Fruit fly (Drosophila melanogaster) whole organism, embryonic: ENCODE results near the gene Srpk79D.

Experiments
- CG12659 ChIP-seq: fragments of 200-800 bp; sonication (Bioruptor generic); optimal IDR thresholded peaks from 3 replicates; lab custom pipeline; 2017; ENCODE audit warnings: mild to moderate bottlenecking, missing biosample characterization, missing genetic modification reagents, missing genetic modification characterization
- CG13424 ChIP-seq: fragments of 200-800 bp; sonication (Bioruptor generic); optimal IDR thresholded peaks from 2 replicates; lab custom pipeline; 2019; ENCODE audit warnings: missing biosample characterization, mild to moderate bottlenecking, missing genetic modification characterization, moderate library complexity
- CG13624 ChIP-seq: fragments of 200-800 bp; sonication (Bioruptor generic); optimal IDR thresholded peaks from 2 replicates; lab custom pipeline; 2016; ENCODE audit warnings: missing biosample characterization, missing genetic modification characterization
- CG17385 ChIP-seq: fragments of 200-800 bp; sonication (Bioruptor generic); optimal IDR thresholded peaks from 3 replicates; lab custom pipeline; 2018; ENCODE audit warnings: missing biosample characterization, mild to moderate bottlenecking, missing genetic modification characterization
- CG1792 ChIP-seq: fragments of 200-800 bp; sonication (Bioruptor generic); optimal IDR thresholded peaks from 2 replicates; lab custom pipeline; 2016; ENCODE audit warnings: missing biosample characterization, missing genetic modification characterization
- CG18476 ChIP-seq: fragments of 200-800 bp; sonication (Bioruptor generic); optimal IDR thresholded peaks from 2 replicates; lab custom pipeline; 2016; ENCODE audit warnings: missing biosample characterization, mild to moderate bottlenecking, missing genetic modification characterization
- CG2116 ChIP-seq: fragments of 200-800 bp; sonication (Bioruptor generic); optimal IDR thresholded peaks from 3 replicates; lab custom pipeline; 2018; ENCODE audit warnings: missing biosample characterization, mild to moderate bottlenecking, missing genetic modification characterization
- CG30020 ChIP-seq: fragments of 200-800 bp; optimal IDR thresholded peaks from 2 replicates; lab custom pipeline; 2019; ENCODE audit warnings: missing biosample characterization, mild to moderate bottlenecking, missing genetic modification characterization, moderate library complexity
- CG31388 ChIP-seq: fragments of 200-800 bp; sonication (Bioruptor generic); optimal IDR thresholded peaks from 2 replicates; lab custom pipeline; 2016; ENCODE audit warnings: missing biosample characterization, missing genetic modification characterization
- CG4282 ChIP-seq: fragments of 200-800 bp; sonication (Bioruptor generic); optimal IDR thresholded peaks from 2 replicates; lab custom pipeline; 2016; ENCODE audit warnings: missing biosample characterization, missing genetic modification characterization
- CG43689 ChIP-seq: fragments of 200-800 bp; sonication (Bioruptor generic); IDR thresholded peaks from 2 replicates; pipeline ENCODE4 v1.3.6; 2022; ENCODE audit warnings: missing biosample characterization, missing genetic modification characterization
- CG5245 ChIP-seq: fragments of 200-800 bp; sonication (Bioruptor generic); optimal IDR thresholded peaks from 3 replicates; lab custom pipeline; 2016; ENCODE audit warnings: missing biosample characterization, missing genetic modification characterization
- CG6683 ChIP-seq: fragments of 200-800 bp; sonication (Bioruptor generic); optimal IDR thresholded peaks from 2 replicates; lab custom pipeline; 2017; ENCODE audit warnings: missing biosample characterization, mild to moderate bottlenecking, missing genetic modification characterization, missing genetic modification reagents
- CG7372 ChIP-seq: fragments of 200-800 bp; sonication (Bioruptor generic); IDR thresholded peaks from 2 replicates; pipeline ENCODE4 v1.3.6; 2022; ENCODE audit warnings: missing biosample characterization, missing genetic modification characterization
- CG7745 ChIP-seq: fragments of 200-800 bp; sonication (Bioruptor generic); optimal IDR thresholded peaks from 2 replicates; lab custom pipeline; 2018; ENCODE audit warnings: missing biosample characterization, mild to moderate bottlenecking, missing genetic modification characterization, moderate library complexity
- CG7928 ChIP-seq: fragments of 200-800 bp; sonication (Bioruptor generic); optimal IDR thresholded peaks from 2 replicates; lab custom pipeline; 2017; ENCODE audit warnings: missing biosample characterization, mild to moderate bottlenecking, missing genetic modification characterization
- CG7963 ChIP-seq: fragments of 200-800 bp; sonication (Bioruptor generic); IDR thresholded peaks from 3 replicates; pipeline ENCODE4 v1.3.6; 2022; ENCODE audit warnings: missing biosample characterization, missing genetic modification characterization; ENCODE audit not compliant: partially characterized antibody
- CG9876 ChIP-seq: fragments of 200-800 bp; sonication (Bioruptor generic); optimal IDR thresholded peaks from 2 replicates; lab custom pipeline; 2016; ENCODE audit warnings: missing biosample characterization, missing genetic modification characterization
- CTCF ChIP-seq: fragments of 200-800 bp; sonication (Bioruptor generic); optimal IDR thresholded peaks from 2 replicates; lab custom pipeline; 2017; ENCODE audit warnings: missing biosample characterization, mild to moderate bottlenecking, missing genetic modification characterization, moderate library complexity
- D19B ChIP-seq: fragments of 200-800 bp; sonication (Bioruptor generic); optimal IDR thresholded peaks from 2 replicates; lab custom pipeline; 2017; ENCODE audit warnings: missing biosample characterization, mild to moderate bottlenecking, missing genetic modification characterization
- Dbx ChIP-seq: fragments of 200-800 bp; sonication (Bioruptor generic); IDR thresholded peaks from 3 replicates; pipeline ENCODE4 v1.3.6; 2022; ENCODE audit warnings: missing biosample characterization, missing genetic modification characterization
- Dip3 ChIP-seq: fragments of 200-800 bp; sonication (Bioruptor generic); optimal IDR thresholded peaks from 3 replicates; lab custom pipeline; 2016; ENCODE audit warnings: missing biosample characterization, missing genetic modification characterization
- Drgx ChIP-seq: fragments of 200-800 bp; sonication (Bioruptor generic); IDR thresholded peaks from 2 replicates; pipeline ENCODE4 v1.3.6; 2022; ENCODE audit warnings: missing biosample characterization, missing genetic modification characterization
- Fer3 ChIP-seq: fragments of 200-800 bp; sonication (Bioruptor generic); optimal IDR thresholded peaks from 2 replicates; lab custom pipeline; 2018; ENCODE audit warnings: missing biosample characterization, mild to moderate bottlenecking, missing genetic modification characterization, moderate library complexity
- H2.0 ChIP-seq: fragments of 200-800 bp; sonication (Bioruptor generic); IDR thresholded peaks from 2 replicates; pipeline ENCODE4 v1.3.6; 2022; ENCODE audit warnings: missing biosample characterization, missing genetic modification characterization
- Hr39 ChIP-seq: fragments of >200 bp; optimal IDR thresholded peaks from 2 replicates; lab custom pipeline; 2017
- MTF-1 ChIP-seq: fragments of 200-800 bp; sonication (Bioruptor generic); optimal IDR thresholded peaks from 2 replicates; lab custom pipeline; 2018; ENCODE audit warnings: missing biosample characterization, mild to moderate bottlenecking, missing genetic modification characterization, borderline replicate concordance
- Mad ChIP-seq: fragments of 200-800 bp; sonication (Bioruptor generic); optimal IDR thresholded peaks from 2 replicates; lab custom pipeline; 2016; ENCODE audit warnings: missing biosample characterization, missing genetic modification characterization
- Nf-YC ChIP-seq: fragments of 200-800 bp; optimal IDR thresholded peaks from 3 replicates; lab custom pipeline; 2019; ENCODE audit warnings: missing biosample characterization, mild to moderate bottlenecking, missing genetic modification characterization, moderate library complexity
- Oaz ChIP-seq: fragments of 200-800 bp; sonication (Bioruptor generic); IDR thresholded peaks from 2 replicates; pipeline ENCODE4 v1.3.6; 2022; ENCODE audit warnings: missing biosample characterization, missing genetic modification characterization
- Six4 ChIP-seq: fragments of 200-800 bp; sonication (Bioruptor generic); optimal IDR thresholded peaks from 2 replicates; lab custom pipeline; 2016; ENCODE audit warnings: missing biosample characterization, missing genetic modification characterization
- Sox102F ChIP-seq: fragments of 200-800 bp; sonication (Bioruptor generic); optimal IDR thresholded peaks from 2 replicates; lab custom pipeline; 2018; ENCODE audit warnings: missing biosample characterization, mild to moderate bottlenecking, missing genetic modification characterization, moderate library complexity
- TFAM ChIP-seq: fragments of 200-800 bp; sonication (Bioruptor generic); optimal IDR thresholded peaks from 2 replicates; lab custom pipeline; 2017; ENCODE audit warnings: missing biosample characterization, missing genetic modification characterization, inconsistent platforms
- Xrp1 ChIP-seq: fragments of 200-800 bp; sonication (Bioruptor generic); IDR thresholded peaks from 2 replicates; pipeline ENCODE4 v1.3.6; 2022; ENCODE audit warnings: missing biosample characterization, missing genetic modification characterization
- ci ChIP-seq: fragments of 200-800 bp; sonication (Bioruptor generic); IDR thresholded peaks from 3 replicates; pipeline ENCODE4 v1.3.6; 2022; ENCODE audit warnings: missing biosample characterization, missing genetic modification characterization
- esg ChIP-seq: fragments of 200-800 bp; sonication (Bioruptor generic); conservative IDR thresholded peaks from 2 replicates; pipeline ENCODE4 v1.3.6; 2022; ENCODE audit warnings: missing biosample characterization, missing genetic modification characterization
- gcm2 ChIP-seq: fragments of 200-800 bp; sonication (Bioruptor generic); optimal IDR thresholded peaks from 2 replicates; lab custom pipeline; 2016; ENCODE audit warnings: missing biosample characterization, missing genetic modification characterization
- grau ChIP-seq: fragments of 200-800 bp; optimal IDR thresholded peaks from 3 replicates; lab custom pipeline; 2019; ENCODE audit warnings: missing biosample characterization, mild to moderate bottlenecking, missing genetic modification characterization, moderate library complexity
- gsb ChIP-seq: fragments of 200-800 bp; sonication (Bioruptor generic); IDR thresholded peaks from 2 replicates; pipeline ENCODE4 v1.3.6; 2022; ENCODE audit warnings: missing biosample characterization, missing genetic modification characterization
- hb ChIP-seq: fragments of 200-800 bp; sonication (Bioruptor generic); IDR thresholded peaks from 3 replicates; pipeline ENCODE4 v1.3.6; 2022; ENCODE audit warnings: missing biosample characterization, missing genetic modification characterization; ENCODE audit not compliant: partially characterized antibody
- hbn ChIP-seq: fragments of 200-800 bp; sonication (Bioruptor generic); IDR thresholded peaks from 2 replicates; pipeline ENCODE4 v1.3.6; 2022; ENCODE audit warnings: missing biosample characterization, missing genetic modification characterization; ENCODE audit not compliant: partially characterized antibody
- her ChIP-seq: fragments of 200-800 bp; sonication (Bioruptor generic); optimal IDR thresholded peaks from 2 replicates; lab custom pipeline; 2016; ENCODE audit warnings: missing biosample characterization, missing genetic modification characterization
- hkb ChIP-seq, 2 experiments: fragments of 200-800 bp in 1 of 2; fragments of >200 bp in 1 of 2; sonication (Bioruptor generic) in 1 of 2; IDR thresholded peaks in 1 of 2; optimal IDR thresholded peaks in 1 of 2; 2 replicates each; pipeline versions ENCODE4 v1.3.6 to Lab custom; 2017 to 2022; ENCODE audit warnings: missing biosample characterization in 1 of 2, missing genetic modification characterization in 1 of 2
- jing ChIP-seq: fragments of 200-800 bp; sonication (Bioruptor generic); optimal IDR thresholded peaks from 2 replicates; lab custom pipeline; 2018; ENCODE audit warnings: missing biosample characterization, mild to moderate bottlenecking, missing genetic modification characterization
- jumu ChIP-seq: fragments of 200-800 bp; sonication (Bioruptor generic); optimal IDR thresholded peaks from 3 replicates; lab custom pipeline; 2016; ENCODE audit warnings: missing biosample characterization, missing genetic modification characterization
- ken ChIP-seq: fragments of 200-800 bp; sonication (Bioruptor generic); IDR thresholded peaks from 3 replicates; pipeline ENCODE4 v1.3.6; 2022; ENCODE audit warnings: missing biosample characterization, missing genetic modification characterization
- lmd ChIP-seq: fragments of 200-800 bp; sonication (Bioruptor generic); IDR thresholded peaks from 2 replicates; pipeline ENCODE4 v1.3.6; 2022; ENCODE audit warnings: missing biosample characterization, missing genetic modification characterization
- p53 ChIP-seq: fragments of 200-800 bp; sonication (Bioruptor generic); optimal IDR thresholded peaks from 2 replicates; lab custom pipeline; 2016; ENCODE audit warnings: missing biosample characterization, missing genetic modification characterization
- pum ChIP-seq: fragments of 200-800 bp; sonication (Bioruptor generic); optimal IDR thresholded peaks from 2 replicates; lab custom pipeline; 2016; ENCODE audit warnings: missing biosample characterization, missing genetic modification characterization
- rib ChIP-seq: fragments of 200-800 bp; sonication (Bioruptor generic); IDR thresholded peaks from 2 replicates; pipeline ENCODE4 v1.3.6; 2022; ENCODE audit warnings: missing biosample characterization, missing genetic modification characterization
- scrt ChIP-seq: fragments of 200-800 bp; sonication (Bioruptor generic); optimal IDR thresholded peaks from 2 replicates; lab custom pipeline; 2018; ENCODE audit warnings: missing biosample characterization, mild to moderate bottlenecking, missing genetic modification characterization, moderate library complexity
- sima ChIP-seq: fragments of 200-800 bp; sonication (Bioruptor generic); optimal IDR thresholded peaks from 2 replicates; lab custom pipeline; 2016; ENCODE audit warnings: missing biosample characterization, missing genetic modification characterization
- z ChIP-seq: fragments of 200-800 bp; sonication (Bioruptor generic); IDR thresholded peaks from 3 replicates; pipeline ENCODE4 v1.3.6; 2022; ENCODE audit warnings: missing biosample characterization, missing genetic modification characterization

The Srpk79D gene

DNA sequence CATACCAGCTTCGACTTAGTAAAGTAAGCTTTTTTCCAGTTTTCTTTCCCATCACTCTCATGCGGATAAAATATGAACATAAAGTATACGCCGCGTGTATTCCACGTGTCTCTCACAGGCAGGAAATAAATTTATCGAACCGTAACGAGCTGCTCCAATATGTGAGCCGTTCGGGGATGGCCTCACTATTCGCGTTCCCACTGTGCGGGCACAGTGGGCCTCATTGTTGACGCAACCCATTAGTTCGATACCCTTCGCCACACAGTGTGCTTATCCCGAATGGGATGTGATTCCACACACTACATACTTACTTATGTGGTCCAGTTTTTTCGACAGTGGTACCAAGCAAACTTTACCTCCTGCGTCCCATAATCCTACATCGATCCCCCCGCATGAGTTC is 2.2 kb downstream of the Srpk79D start (continued):
- TF ChIP-seq rib (GFP tag; lab: Robert Waterston, UW) (no peak), z (no peak), Fer3 (tag; lab: Kevin White, UChicago) (no peak), Dip3 (peak; percentile 0), CTCF (no peak), hb (GFP tag; lab: Robert Waterston, UW) (no peak), Oaz (GFP tag; lab: Robert Waterston, UW) (no peak), sima (GFP tag; lab: Kevin White, UChicago) (no peak), CG7928 (no peak), scrt (GFP tag; lab: Kevin White, UChicago) (no peak), CG4282 (GFP tag; lab: Kevin White, UChicago) (no peak), CG7963 (GFP tag; lab: Robert Waterston, UW) (no peak), ci (GFP tag; lab: Robert Waterston, UW) (no peak), jing (no peak), Mad (GFP tag; lab: Kevin White, UChicago) (no peak), pum (GFP tag; lab: Kevin White, UChicago) (no peak), CG17385 (GFP tag; lab: Kevin White, UChicago) (no peak), CG7372 (GFP tag; lab: Robert Waterston, UW) (0 out of 2 replicates have a peak, but pooled peaks have one; percentile 36), hkb (optimal IDR thresholded peaks at IDR 0.05; lab: Kevin White, UChicago) (no peak), hkb (GFP tag; IDR thresholded peaks at IDR 0.05; lab: Robert Waterston, UW) (peak; percentile 40), p53 (GFP tag; lab: Kevin White, UChicago) (no peak), Hr39 (lab: Kevin White, UChicago) (no peak), CG1792 (GFP tag; lab: Kevin White, UChicago) (no peak), H2.0 (GFP tag; lab: Robert Waterston, UW) (0 out of 2 replicates have a peak, but pooled peaks have one; percentile 7), MTF-1 (GFP tag; lab: Kevin White, UChicago) (no peak), Six4 (no peak), gcm2 (GFP tag; lab: Kevin White, UChicago) (no peak), CG13424 (tag; lab: Kevin White, UChicago) (no peak), Sox102F (GFP tag; lab: Kevin White, UChicago) (no peak), CG9876 (GFP tag; lab: Kevin White, UChicago) (no peak), hbn (GFP tag; lab: Robert Waterston, UW) (no peak), CG7745 (tag; lab: Kevin White, UChicago) (no peak), D19B (GFP tag; lab: Kevin White, UChicago) (no peak), gsb (GFP tag; lab: Robert Waterston, UW) (no peak), CG5245 (GFP tag; lab: Kevin White, UChicago) (no peak), CG43689 (GFP tag; lab: Robert Waterston, UW) (no peak), Drgx (GFP tag; lab: Robert Waterston, UW) (no peak), ken (GFP tag; lab: Robert Waterston, UW) (no peak), CG30020 (tag; lab: Kevin White, UChicago) (no peak), TFAM (GFP tag; lab: Kevin White, UChicago) (no peak), Xrp1 (GFP tag; lab: Robert Waterston, UW) (no peak), jumu (no peak), CG13624 (GFP tag; lab: Kevin White, UChicago) (no peak), grau (tag; lab: Kevin White, UChicago) (no peak), CG12659 (GFP tag; lab: Kevin White, UChicago) (no peak), lmd (0 out of 2 replicates have a peak, but pooled peaks have one; percentile 24), her (GFP tag; lab: Kevin White, UChicago) (no peak), esg (GFP tag; lab: Robert Waterston, UW) (no peak), CG2116 (GFP tag; lab: Kevin White, UChicago) (no peak), Nf-YC (no peak), CG18476 (GFP tag; lab: Kevin White, UChicago) (no peak), CG6683 (no peak), Dbx (GFP tag; lab: Robert Waterston, UW) (no peak), CG31388 (GFP tag; lab: Kevin White, UChicago) (no peak)
